Fruit fly (Drosophila melanogaster) whole organism, embryonic: ENCODE measurements around the gene CG43675.

Source experiments
- Asciz ChIP-seq: fragments of 200-800 bp; sonication (Bioruptor generic); optimal IDR thresholded peaks from 2 replicates; lab custom pipeline; 2017; ENCODE audit warnings: missing biosample characterization, mild to moderate bottlenecking, missing genetic modification characterization, missing genetic modification reagents
- Bteb2 ChIP-seq: fragments of 200-800 bp; sonication (Bioruptor generic); optimal IDR thresholded peaks from 2 replicates; lab custom pipeline; 2016; ENCODE audit warnings: missing biosample characterization, missing genetic modification characterization
- CG10431 ChIP-seq: fragments of 200-800 bp; sonication (Bioruptor generic); optimal IDR thresholded peaks from 3 replicates; lab custom pipeline; 2018; ENCODE audit warnings: missing biosample characterization, mild to moderate bottlenecking, missing genetic modification characterization
- CG10462 ChIP-seq: fragments of 200-800 bp; sonication (Bioruptor generic); optimal IDR thresholded peaks from 2 replicates; lab custom pipeline; 2016; ENCODE audit warnings: missing biosample characterization, missing genetic modification characterization
- CG10979 ChIP-seq: fragments of 200-800 bp; sonication (Bioruptor generic); optimal IDR thresholded peaks from 2 replicates; lab custom pipeline; 2018; ENCODE audit warnings: missing biosample characterization, mild to moderate bottlenecking, missing genetic modification characterization, moderate library complexity
- CG12391 ChIP-seq: fragments of 200-800 bp; sonication (Bioruptor generic); optimal IDR thresholded peaks from 3 replicates; lab custom pipeline; 2018; ENCODE audit warnings: missing biosample characterization, mild to moderate bottlenecking, missing genetic modification characterization, moderate library complexity
- CG12659 ChIP-seq: fragments of 200-800 bp; sonication (Bioruptor generic); optimal IDR thresholded peaks from 3 replicates; lab custom pipeline; 2017; ENCODE audit warnings: mild to moderate bottlenecking, missing biosample characterization, missing genetic modification reagents, missing genetic modification characterization
- CG12769 ChIP-seq: fragments of 200-800 bp; sonication (Bioruptor generic); optimal IDR thresholded peaks from 2 replicates; lab custom pipeline; 2019; ENCODE audit warnings: missing biosample characterization, mild to moderate bottlenecking, missing genetic modification characterization, moderate library complexity
- CG12942 ChIP-seq: fragments of 200-800 bp; sonication (Bioruptor generic); optimal IDR thresholded peaks from 3 replicates; lab custom pipeline; 2016; ENCODE audit warnings: missing biosample characterization, missing genetic modification characterization
- CG13624 ChIP-seq: fragments of 200-800 bp; sonication (Bioruptor generic); optimal IDR thresholded peaks from 2 replicates; lab custom pipeline; 2016; ENCODE audit warnings: missing biosample characterization, missing genetic modification characterization
- CG13775 ChIP-seq: fragments of 200-800 bp; sonication (Bioruptor generic); optimal IDR thresholded peaks from 3 replicates; lab custom pipeline; 2017; ENCODE audit warnings: missing biosample characterization, mild to moderate bottlenecking, missing genetic modification characterization
- CG1603 ChIP-seq: fragments of 200-800 bp; sonication (Bioruptor generic); optimal IDR thresholded peaks from 2 replicates; lab custom pipeline; 2019; ENCODE audit warnings: missing biosample characterization, mild to moderate bottlenecking, missing genetic modification characterization, moderate library complexity
- CG17568 ChIP-seq: fragments of 200-800 bp; sonication (Bioruptor generic); optimal IDR thresholded peaks from 2 replicates; lab custom pipeline; 2018; ENCODE audit warnings: missing biosample characterization, mild to moderate bottlenecking, missing genetic modification characterization, moderate library complexity
- CG17802 ChIP-seq: fragments of 200-800 bp; sonication (Bioruptor generic); optimal IDR thresholded peaks from 2 replicates; lab custom pipeline; 2018; ENCODE audit warnings: missing biosample characterization, mild to moderate bottlenecking, missing genetic modification characterization, moderate library complexity
- CG18476 ChIP-seq: fragments of 200-800 bp; sonication (Bioruptor generic); optimal IDR thresholded peaks from 2 replicates; lab custom pipeline; 2016; ENCODE audit warnings: missing biosample characterization, mild to moderate bottlenecking, missing genetic modification characterization
- CG18619 ChIP-seq: fragments of 200-800 bp; sonication (Bioruptor generic); optimal IDR thresholded peaks from 3 replicates; lab custom pipeline; 2017; ENCODE audit warnings: missing biosample characterization, mild to moderate bottlenecking, missing genetic modification characterization
- CG2199 ChIP-seq: fragments of 200-800 bp; sonication (Bioruptor generic); IDR thresholded peaks from 3 replicates; pipeline ENCODE4 v1.3.6; 2022; ENCODE audit warnings: missing biosample characterization, missing genetic modification characterization
- CG32767 ChIP-seq: fragments of 200-800 bp; sonication (Bioruptor generic); IDR thresholded peaks from 2 replicates; pipeline ENCODE4 v1.3.6; 2022; ENCODE audit warnings: missing biosample characterization, missing genetic modification characterization
- CG33557 ChIP-seq: fragments of 200-800 bp; sonication (Bioruptor generic); optimal IDR thresholded peaks from 2 replicates; lab custom pipeline; 2019; ENCODE audit warnings: missing biosample characterization, mild to moderate bottlenecking, missing genetic modification characterization, moderate library complexity
- CG3995 ChIP-seq: fragments of 200-800 bp; sonication (Bioruptor generic); optimal IDR thresholded peaks from 3 replicates; lab custom pipeline; 2016; ENCODE audit warnings: missing biosample characterization, missing genetic modification characterization
- CG4404 ChIP-seq: fragments of 200-800 bp; sonication (Bioruptor generic); IDR thresholded peaks from 2 replicates; pipeline ENCODE4 v1.3.6; 2022; ENCODE audit warnings: missing biosample characterization, missing genetic modification characterization
- CG6689 ChIP-seq: fragments of 200-800 bp; sonication (Bioruptor generic); IDR thresholded peaks from 2 replicates; pipeline ENCODE4 v1.3.6; 2022; ENCODE audit warnings: missing biosample characterization, missing genetic modification characterization
- CG6765 ChIP-seq: fragments of 200-800 bp; sonication (Bioruptor generic); optimal IDR thresholded peaks from 3 replicates; lab custom pipeline; 2017; ENCODE audit warnings: missing biosample characterization, mild to moderate bottlenecking, missing genetic modification characterization
- CG8924 ChIP-seq: fragments of 200-800 bp; optimal IDR thresholded peaks from 3 replicates; lab custom pipeline; 2019; ENCODE audit warnings: missing biosample characterization, mild to moderate bottlenecking, missing genetic modification characterization, moderate library complexity
- CkIIα-i1 ChIP-seq: fragments of 200-800 bp; sonication (Bioruptor generic); IDR thresholded peaks from 2 replicates; pipeline ENCODE4 v1.3.6; 2022; ENCODE audit warnings: missing biosample characterization, missing genetic modification characterization
- D19A ChIP-seq: fragments of 200-800 bp; optimal IDR thresholded peaks from 3 replicates; lab custom pipeline; 2019; ENCODE audit warnings: missing biosample characterization, mild to moderate bottlenecking, missing genetic modification characterization, moderate library complexity
- Deaf1 ChIP-seq: fragments of 200-800 bp; optimal IDR thresholded peaks from 3 replicates; lab custom pipeline; 2019; ENCODE audit warnings: missing biosample characterization, mild to moderate bottlenecking, missing genetic modification characterization, moderate library complexity
- Doc2 ChIP-seq: fragments of 200-800 bp; sonication (Bioruptor generic); IDR thresholded peaks from 2 replicates; pipeline ENCODE4 v1.3.6; 2022; ENCODE audit warnings: missing biosample characterization, missing genetic modification characterization
- E2f2 ChIP-seq: fragments of 200-800 bp; sonication (Bioruptor generic); IDR thresholded peaks from 2 replicates; pipeline ENCODE4 v1.3.6; 2022; ENCODE audit warnings: missing biosample characterization, missing genetic modification characterization
- Gug ChIP-seq: fragments of 200-800 bp; sonication (Bioruptor generic); IDR thresholded peaks from 4 replicates; pipeline ENCODE4 v1.3.6; 2022; ENCODE audit warnings: missing biosample characterization, missing genetic modification characterization
- HLH3B ChIP-seq: fragments of 200-800 bp; sonication (Bioruptor generic); IDR thresholded peaks from 2 replicates; pipeline ENCODE4 v1.3.6; 2022; ENCODE audit warnings: missing biosample characterization, missing genetic modification characterization
- HLH4C ChIP-seq: fragments of 200-800 bp; sonication (Bioruptor generic); IDR thresholded peaks from 3 replicates; pipeline ENCODE4 v1.3.6; 2022; ENCODE audit warnings: missing biosample characterization, missing genetic modification characterization; ENCODE audit not compliant: partially characterized antibody
- Hsf ChIP-seq: fragments of 200-800 bp; sonication (Bioruptor generic); optimal IDR thresholded peaks from 3 replicates; lab custom pipeline; 2016; ENCODE audit warnings: missing biosample characterization, missing genetic modification characterization
- Med ChIP-seq: fragments of 200-800 bp; sonication (Bioruptor generic); peaks from one replicate; lab custom pipeline; 2016; ENCODE audit warnings: missing biosample characterization, missing genetic modification characterization, mild to moderate bottlenecking, inconsistent platforms, moderate library complexity
- Nf-YB ChIP-seq: fragments of 200-800 bp; sonication (Bioruptor generic); optimal IDR thresholded peaks from 3 replicates; lab custom pipeline; 2019; ENCODE audit warnings: missing biosample characterization, mild to moderate bottlenecking, missing genetic modification characterization, moderate library complexity
- NfI ChIP-seq: fragments of 200-800 bp; sonication (Bioruptor generic); optimal IDR thresholded peaks from 3 replicates; lab custom pipeline; 2018; ENCODE audit warnings: missing biosample characterization, mild to moderate bottlenecking, missing genetic modification characterization, moderate library complexity
- Pdp1 ChIP-seq, 2 experiments: fragments of 200-800 bp; sonication (Bioruptor generic); optimal IDR thresholded peaks; 3 replicates each; lab custom pipeline; 2016; ENCODE audit warnings: missing biosample characterization in 2 of 2, missing genetic modification characterization in 2 of 2, mild to moderate bottlenecking in 1 of 2, moderate library complexity in 1 of 2
- Sox100B ChIP-seq: fragments of 200-800 bp; sonication (Bioruptor generic); optimal IDR thresholded peaks from 3 replicates; lab custom pipeline; 2018; ENCODE audit warnings: missing biosample characterization, mild to moderate bottlenecking, missing genetic modification characterization
- Sox102F ChIP-seq: fragments of 200-800 bp; sonication (Bioruptor generic); optimal IDR thresholded peaks from 2 replicates; lab custom pipeline; 2018; ENCODE audit warnings: missing biosample characterization, mild to moderate bottlenecking, missing genetic modification characterization, moderate library complexity
- ash1 ChIP-seq: fragments of 200-800 bp; sonication (Bioruptor generic); optimal IDR thresholded peaks from 2 replicates; lab custom pipeline; 2018; ENCODE audit warnings: missing biosample characterization, mild to moderate bottlenecking, missing genetic modification characterization
- en ChIP-seq: fragments of 200-800 bp; sonication (Bioruptor generic); optimal IDR thresholded peaks from 2 replicates; lab custom pipeline; 2016; ENCODE audit warnings: missing biosample characterization, missing genetic modification characterization
- hkb ChIP-seq, 2 experiments: fragments of 200-800 bp in 1 of 2; fragments of >200 bp in 1 of 2; sonication (Bioruptor generic) in 1 of 2; IDR thresholded peaks in 1 of 2; optimal IDR thresholded peaks in 1 of 2; 2 replicates each; pipeline versions ENCODE4 v1.3.6 to Lab custom; 2017 to 2022; ENCODE audit warnings: missing biosample characterization in 1 of 2, missing genetic modification characterization in 1 of 2
- insv ChIP-seq, 2 experiments: fragments of 200-800 bp; sonication (Bioruptor generic); optimal IDR thresholded peaks; 3 replicates each; lab custom pipeline; 2016 to 2018; ENCODE audit warnings: missing biosample characterization in 2 of 2, missing genetic modification characterization in 2 of 2
- nerfin-1 ChIP-seq: fragments of 200-800 bp; sonication (Bioruptor generic); optimal IDR thresholded peaks from 3 replicates; lab custom pipeline; 2019; ENCODE audit warnings: missing biosample characterization, mild to moderate bottlenecking, missing genetic modification characterization, moderate library complexity
- oc ChIP-seq: fragments of 200-800 bp; sonication (Bioruptor generic); optimal IDR thresholded peaks from 2 replicates; lab custom pipeline; 2018; ENCODE audit warnings: missing biosample characterization, mild to moderate bottlenecking, missing genetic modification characterization, moderate library complexity
- pfk ChIP-seq: fragments of 200-800 bp; sonication (Bioruptor generic); optimal IDR thresholded peaks from 2 replicates; lab custom pipeline; 2018; ENCODE audit warnings: missing biosample characterization, mild to moderate bottlenecking, missing genetic modification characterization, moderate library complexity
- slbo ChIP-seq: fragments of 200-800 bp; sonication (Bioruptor generic); IDR thresholded peaks from 2 replicates; pipeline ENCODE4 v1.3.6; 2022; ENCODE audit warnings: missing biosample characterization, missing genetic modification characterization
- tx ChIP-seq: fragments of 200-800 bp; sonication (Bioruptor generic); optimal IDR thresholded peaks from 2 replicates; lab custom pipeline; 2016; ENCODE audit warnings: missing biosample characterization, missing genetic modification characterization

The CG43675 gene

DNA sequence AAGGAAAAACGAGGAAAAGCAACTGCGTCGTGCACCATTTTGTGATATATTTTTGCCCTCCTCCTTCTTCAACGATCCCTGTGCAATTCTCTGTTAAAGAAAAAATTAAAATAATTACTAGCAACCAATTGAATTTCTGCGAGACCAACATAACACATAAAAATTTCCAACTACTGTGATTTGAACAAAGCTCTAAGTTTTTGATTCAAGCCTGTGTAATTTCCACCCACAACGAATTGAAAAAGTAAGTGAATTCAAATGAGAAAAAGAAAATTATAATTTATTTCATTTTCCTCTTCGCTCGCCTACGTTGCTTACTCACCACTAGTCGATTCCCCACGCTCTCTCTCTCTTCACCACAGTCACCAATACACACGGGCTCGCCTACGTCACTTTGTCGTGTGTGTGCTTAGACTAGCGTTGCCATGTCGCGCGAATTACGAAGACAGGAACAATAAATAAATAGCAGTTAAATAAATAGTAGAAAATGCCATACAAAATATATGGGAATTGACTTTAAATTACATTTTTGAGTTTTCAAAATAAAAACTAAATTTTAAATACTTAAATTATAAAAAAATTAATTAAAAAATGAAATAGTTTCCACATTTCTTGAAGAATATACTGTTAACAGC lies 12.9 kb upstream of the CG43675 start (continued):
- TF ChIP-seq CG17802 (tag; lab: Kevin White, UChicago) = no peak
- TF ChIP-seq tx (GFP tag; lab: Kevin White, UChicago) = no peak
- TF ChIP-seq CG6689 (GFP tag; lab: Robert Waterston, UW) = no peak
- TF ChIP-seq pfk (GFP tag; lab: Kevin White, UChicago) = peak; percentile 51
- TF ChIP-seq CG12769 (tag; lab: Kevin White, UChicago) = peak; percentile 36
- TF ChIP-seq hkb (optimal IDR thresholded peaks at IDR 0.05; lab: Kevin White, UChicago) = no peak
- peak; percentile 57; the same call in 1 of the 2 replicates for TF ChIP-seq hkb (GFP tag; IDR thresholded peaks at IDR 0.05; lab: Robert Waterston, UW)
- peak; percentile 48 for TF ChIP-seq CG17568 (GFP tag; lab: Kevin White, UChicago)
- TF ChIP-seq CG33557 (GFP tag; lab: Kevin White, UChicago) = peak; percentile 69
- TF ChIP-seq Gug (GFP tag; lab: Robert Waterston, UW) = no peak
- TF ChIP-seq CG13624 (GFP tag; lab: Kevin White, UChicago) = no peak
- peak; percentile 44 for TF ChIP-seq Sox102F (GFP tag; lab: Kevin White, UChicago)
- TF ChIP-seq en (GFP tag; lab: Kevin White, UChicago) = no peak
- peak; percentile 31 for TF ChIP-seq CG10431
- TF ChIP-seq CG3995 (GFP tag; lab: Kevin White, UChicago) = peak; percentile 10
- TF ChIP-seq CG8924 (tag; lab: Kevin White, UChicago) = peak; percentile 76
- peak; percentile 50 for TF ChIP-seq Deaf1 (tag; lab: Kevin White, UChicago)
- no peak for TF ChIP-seq CG10462 (GFP tag; lab: Kevin White, UChicago)
- TF ChIP-seq CG12942 = peak; percentile 4
- TF ChIP-seq ash1 = peak; percentile 85
- TF ChIP-seq CG18476 = peak; percentile 19
- TF ChIP-seq CG12659 (GFP tag; lab: Kevin White, UChicago) = peak; percentile 60
- TF ChIP-seq CG2199 (GFP tag; lab: Robert Waterston, UW) = 0 out of 3 replicates have a peak, but pooled peaks have one; percentile 19
- TF ChIP-seq CkIIα-i1 (GFP tag; lab: Robert Waterston, UW) = no peak
- peak; percentile 26 for TF ChIP-seq CG18619 (GFP tag; lab: Kevin White, UChicago)
- peak; percentile 30 for TF ChIP-seq Nf-YB (GFP tag; lab: Kevin White, UChicago)
- TF ChIP-seq Doc2 = no peak
- peak; percentile 50 for TF ChIP-seq CG6765
- TF ChIP-seq Asciz (GFP tag; lab: Kevin White, UChicago) = peak; percentile 70
- TF ChIP-seq NfI (GFP tag; lab: Kevin White, UChicago) = peak; percentile 58
- 0 out of 2 replicates have a peak, but pooled peaks have one; percentile 10 for TF ChIP-seq CG32767 (GFP tag; lab: Robert Waterston, UW)
- peak; percentile 57 for TF ChIP-seq Sox100B (GFP tag; lab: Kevin White, UChicago)
- no peak for TF ChIP-seq slbo (GFP tag; lab: Robert Waterston, UW)
- peak; percentile 8 for TF ChIP-seq oc (tag; lab: Kevin White, UChicago)
- peak; percentile 25 for TF ChIP-seq Hsf
- TF ChIP-seq CG10979 (tag; lab: Kevin White, UChicago) = peak; percentile 33
- TF ChIP-seq CG13775 (GFP tag; lab: Kevin White, UChicago) = peak; percentile 31
- peak; percentile 91 for TF ChIP-seq Med (GFP tag; lab: Kevin White, UChicago)
- TF ChIP-seq D19A = peak; percentile 67
- peak; percentile 20; the same call in 1 of the 2 replicates for TF ChIP-seq HLH3B
- TF ChIP-seq Pdp1 (GFP tag; optimal IDR thresholded peaks at IDR 0.05; lab: Kevin White, UChicago) = peak in 1 of 2 experiments; percentile 37
- peak; percentile 73 for TF ChIP-seq CG12391
- TF ChIP-seq HLH4C (GFP tag; lab: Robert Waterston, UW) = no peak
- peak; percentile 39; the same call in 1 of the 2 replicates for TF ChIP-seq E2f2 (GFP tag; lab: Robert Waterston, UW)
- TF ChIP-seq CG4404 (GFP tag; lab: Robert Waterston, UW) = no peak
- TF ChIP-seq Bteb2 (GFP tag; lab: Kevin White, UChicago) = no peak
- TF ChIP-seq CG1603 (tag; lab: Kevin White, UChicago) = peak; percentile 44
- peak in 1 of 2 experiments; percentile 38 for TF ChIP-seq insv (GFP tag; optimal IDR thresholded peaks at IDR 0.05; lab: Kevin White, UChicago)
- peak; percentile 58 for TF ChIP-seq nerfin-1 (tag; lab: Kevin White, UChicago)
